Fruit fly (Drosophila melanogaster): ENCODE data around the gene sstn.

sstn gene

dm6 chr3L:15125717-15126116, 31.2 kb upstream of the sstn start:
- TF ChIP-seq so (GFP tag; IDR thresholded peaks at IDR 0.05) = no peak
- TF ChIP-seq lola (GFP tag; optimal IDR thresholded peaks at IDR 0.05) = peak in 1 of 3 experiments; percentile 24
- no peak for TF ChIP-seq CG32532 (GFP tag; IDR thresholded peaks at IDR 0.05)
- TF ChIP-seq sens (GFP tag) = peak; percentile 82
- peak; percentile 2 for TF ChIP-seq dmrt11E (tag; optimal IDR thresholded peaks at IDR 0.05)
- TF ChIP-seq Hr78 (GFP tag; optimal IDR thresholded peaks at IDR 0.05) = peak in 1 of 2 experiments; percentile 0
- no peak for TF ChIP-seq mam (GFP tag; optimal IDR thresholded peaks at IDR 0.05)

dm6 chr3L:15125077-15125652, 30.6 kb upstream of the sstn start, which contains the start of gene CG16959:
TSS of gene CG16959 (minus strand) at chr3L:15125321.
- TF ChIP-seq Kr (GFP tag; optimal IDR thresholded peaks at IDR 0.05) (no peak), E2f1 (GFP tag; IDR thresholded peaks at IDR 0.05) (no peak), CG15479 (GFP tag; optimal IDR thresholded peaks at IDR 0.05) (peak; percentile 55), Hr78 (GFP tag; optimal IDR thresholded peaks at IDR 0.05) (peak in 1 of 2 experiments; percentile 64), kni (GFP tag; optimal IDR thresholded peaks at IDR 0.05) (peak; percentile 91), Drgx (GFP tag; IDR thresholded peaks at IDR 0.05) (peak; percentile 21; the same call in 1 of the 2 replicates), Myb (GFP tag; optimal IDR thresholded peaks at IDR 0.05) (no peak), trh (GFP tag; optimal IDR thresholded peaks at IDR 0.05) (no peak), CG10366 (GFP tag; IDR thresholded peaks at IDR 0.05) (no peak), D (optimal IDR thresholded peaks at IDR 0.05) (peak; percentile 81), D (GFP tag; optimal IDR thresholded peaks at IDR 0.05) (no peak), CG15514 (GFP tag; optimal IDR thresholded peaks at IDR 0.05) (peak; percentile 27), otp (GFP tag; IDR thresholded peaks at IDR 0.05) (peak; percentile 42; the same call in 1 of the 3 replicates), CG12391 (tag; optimal IDR thresholded peaks at IDR 0.05) (no peak), Jarid2 (GFP tag; optimal IDR thresholded peaks at IDR 0.05) (peak; percentile 50), CG15696 (tag; optimal IDR thresholded peaks at IDR 0.05) (no peak), Deaf1 (tag; optimal IDR thresholded peaks at IDR 0.05) (no peak), Atf6 (GFP tag; IDR thresholded peaks at IDR 0.05) (peak; percentile 43; the same call in 1 of the 2 replicates), Dll (GFP tag; IDR thresholded peaks at IDR 0.05; ENCODE audit: partially characterized antibody) (peak; percentile 47; the same call in 1 of the 4 replicates), CG34224 (GFP tag; IDR thresholded peaks at IDR 0.05; ENCODE audit: partially characterized antibody) (peak; percentile 30; the same call in 1 of the 3 replicates), Oaz (GFP tag; IDR thresholded peaks at IDR 0.05) (no peak), CG8359 (GFP tag; optimal IDR thresholded peaks at IDR 0.05; ENCODE audit: borderline replicate concordance) (no peak), CG10274 (GFP tag; optimal IDR thresholded peaks at IDR 0.05) (peak; percentile 14), CG13287 (GFP tag; IDR thresholded peaks at IDR 0.05; ENCODE audit: partially characterized antibody) (peak; percentile 50; the same call in 1 of the 2 replicates), Mad (GFP tag; optimal IDR thresholded peaks at IDR 0.05) (no peak), insv (GFP tag; optimal IDR thresholded peaks at IDR 0.05) (no peak), z (GFP tag; IDR thresholded peaks at IDR 0.05) (0 out of 3 replicates have a peak, but pooled peaks have one; percentile 17), CG31441 (GFP tag; IDR thresholded peaks at IDR 0.05) (no peak), ro (GFP tag; IDR thresholded peaks at IDR 0.05) (no peak), pan (optimal IDR thresholded peaks at IDR 0.05) (no peak), pan (GFP tag; optimal IDR thresholded peaks at IDR 0.05 in 1 of 2, IDR thresholded peaks at IDR 0.05 in 1 of 2) (no peak), seq (GFP tag; IDR thresholded peaks at IDR 0.05) (no peak), CG4820 (GFP tag; optimal IDR thresholded peaks at IDR 0.05) (no peak), CG10431 (GFP tag; optimal IDR thresholded peaks at IDR 0.05) (no peak), vvl (GFP tag; IDR thresholded peaks at IDR 0.05) (no peak), NfI (GFP tag; optimal IDR thresholded peaks at IDR 0.05) (no peak), CG12769 (tag; optimal IDR thresholded peaks at IDR 0.05) (peak; percentile 79), CG7271 (tag; optimal IDR thresholded peaks at IDR 0.05) (no peak), CrebB (tag; optimal IDR thresholded peaks at IDR 0.05) (peak; percentile 22), pb (GFP tag; optimal IDR thresholded peaks at IDR 0.05) (peak; percentile 11), danr (GFP tag; IDR thresholded peaks at IDR 0.05) (no peak), CG15601 (tag; optimal IDR thresholded peaks at IDR 0.05) (no peak)
